Worm (Caenorhabditis elegans): Measurements from ENCODE around the gene fbxb-96.

fbxb-96 gene

DNA sequence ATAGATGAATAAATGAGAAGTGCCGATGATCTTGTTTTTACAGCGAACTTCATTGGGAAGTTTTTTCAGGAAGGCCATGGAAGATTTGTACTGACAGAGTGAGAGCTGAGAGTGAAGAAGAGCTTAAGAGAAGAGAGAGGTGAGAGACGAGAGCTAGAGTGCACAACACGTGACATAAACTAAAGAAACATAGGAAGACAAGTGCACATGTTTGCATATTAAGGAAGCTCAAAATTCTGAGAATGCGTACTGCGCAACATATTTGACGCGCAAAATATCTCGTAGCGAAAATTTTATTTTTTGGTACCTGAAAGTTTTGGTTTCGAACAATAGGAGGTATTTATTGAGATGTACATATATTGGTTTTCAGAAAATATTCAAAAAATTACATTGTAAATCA is 42.0 kb downstream of the fbxb-96 start, which contains the start of gene C08F1.8 (continued):
- TF ChIP-seq hpl-2 (GFP tag; optimal IDR thresholded peaks at IDR 0.05) (no peak), C04F5.9 (tag; optimal IDR thresholded peaks at IDR 0.05) (no peak), ceh-88 (GFP tag; IDR thresholded peaks at IDR 0.05) (no peak), elt-3 (tag; optimal IDR thresholded peaks at IDR 0.05) (no peak), efl-3 (GFP tag; optimal IDR thresholded peaks at IDR 0.05) (no peak), sptf-1 (tag; optimal IDR thresholded peaks at IDR 0.05) (no peak), hlh-17 (GFP tag; optimal IDR thresholded peaks at IDR 0.05; ENCODE audit: borderline replicate concordance) (no peak), nhr-237 (tag; optimal IDR thresholded peaks at IDR 0.05) (no peak), ztf-4 (tag; optimal IDR thresholded peaks at IDR 0.05) (no peak), lin-14 (GFP tag; optimal IDR thresholded peaks at IDR 0.05) (peak; percentile 29), unc-98 (GFP tag; IDR thresholded peaks at IDR 0.05) (no peak), nhr-76 (tag; optimal IDR thresholded peaks at IDR 0.05) (no peak), skn-1 (tag; optimal IDR thresholded peaks at IDR 0.05) (no peak), irx-1 (tag; optimal IDR thresholded peaks at IDR 0.05) (no peak), blmp-1 (tag; optimal IDR thresholded peaks at IDR 0.05) (no peak), F16B12.6 (tag; optimal IDR thresholded peaks at IDR 0.05) (peak; percentile 31), ces-1 (GFP tag; optimal IDR thresholded peaks at IDR 0.05) (no peak), ceh-63 (GFP tag; optimal IDR thresholded peaks at IDR 0.05) (no peak), isw-1 (GFP tag; IDR thresholded peaks at IDR 0.05) (no peak), mep-1 (tag; optimal IDR thresholded peaks at IDR 0.05) (no peak), fkh-10 (GFP tag; optimal IDR thresholded peaks at IDR 0.05) (no peak), efl-1 (optimal IDR thresholded peaks at IDR 0.05) (peak; percentile 4 to 38), efl-1 (GFP tag; optimal IDR thresholded peaks at IDR 0.05 in 1 of 2) (peak in 1 of 2 experiments; percentile 29), fkh-8 (tag; optimal IDR thresholded peaks at IDR 0.05) (peak; percentile 24), unc-62 (GFP tag; optimal IDR thresholded peaks at IDR 0.05) (no peak), lin-35 (GFP tag; optimal IDR thresholded peaks at IDR 0.05) (peak in 1 of 2 experiments; percentile 8), nhr-19 (GFP tag; conservative IDR thresholded peaks at IDR 0.05) (no peak), mef-2 (tag; optimal IDR thresholded peaks at IDR 0.05) (no peak), zag-1 (tag; optimal IDR thresholded peaks at IDR 0.05) (no peak)

DNA sequence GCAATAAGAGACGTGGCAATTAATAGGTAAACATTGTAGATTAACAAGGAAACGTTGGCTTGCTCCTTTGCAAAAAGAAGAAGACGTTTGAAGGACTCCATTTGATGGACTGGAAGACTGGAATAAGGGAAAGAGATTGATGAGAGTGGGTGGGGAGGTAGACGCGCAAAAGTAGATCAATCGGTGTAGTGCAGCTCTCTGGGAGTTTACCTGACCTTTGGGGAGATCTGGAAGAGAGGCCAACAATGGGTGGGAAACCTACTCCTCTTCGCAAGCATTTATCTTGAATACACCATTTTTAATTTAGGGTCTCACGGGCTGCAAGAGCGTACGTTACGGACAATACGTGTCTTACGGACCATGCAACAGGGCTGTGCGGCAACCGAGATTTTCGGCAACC is 43.8 kb downstream of the fbxb-96 start, which contains the start of gene C08F1.12:
TSS of gene C08F1.12 (minus strand) at position 101 of the 400 bp plus-strand sequence.
- TF ChIP-seq C04F5.9 (tag; optimal IDR thresholded peaks at IDR 0.05) (no peak), unc-62 (GFP tag; optimal IDR thresholded peaks at IDR 0.05) (no peak), nhr-19 (GFP tag; conservative IDR thresholded peaks at IDR 0.05) (no peak), ceh-63 (GFP tag; optimal IDR thresholded peaks at IDR 0.05) (no peak), sptf-1 (tag; optimal IDR thresholded peaks at IDR 0.05) (no peak), ces-1 (GFP tag; optimal IDR thresholded peaks at IDR 0.05) (no peak), vab-15 (tag; optimal IDR thresholded peaks at IDR 0.05) (no peak), skn-1 (tag; optimal IDR thresholded peaks at IDR 0.05) (no peak), dsc-1 (tag; optimal IDR thresholded peaks at IDR 0.05) (no peak), lin-39 (tag; optimal IDR thresholded peaks at IDR 0.05) (no peak), unc-30 (tag; optimal IDR thresholded peaks at IDR 0.05) (no peak), blmp-1 (tag; optimal IDR thresholded peaks at IDR 0.05) (no peak)

Data from whole organism, L1 larva.